Worm (Caenorhabditis elegans) whole organism, L2 larva: ENCODE data around the gene ssp-35.
A peak's percentile ranks its signal among the peaks of the same experiment; 100 is the strongest.

Source experiments
- C34F6.9 ChIP-seq: fragments of 150-350 bp; optimal IDR thresholded peaks from 2 replicates; lab custom pipeline; 2014; ENCODE audit warnings: missing biosample characterization, missing genetic modification characterization
- F13H6.1 ChIP-seq: sonication (generic microtip); optimal IDR thresholded peaks from 2 replicates; lab custom pipeline; 2016; ENCODE audit warnings: missing genetic modification characterization, missing compliant biosample characterization
- Y55F3AM.14 ChIP-seq: fragments of 200-800 bp; sonication (Bioruptor generic); optimal IDR thresholded peaks from 2 replicates; lab custom pipeline; 2018; ENCODE audit warnings: mild to moderate bottlenecking, missing genetic modification characterization, missing compliant biosample characterization
- ZK546.5 ChIP-seq: sonication (generic microtip); optimal IDR thresholded peaks from 2 replicates; lab custom pipeline; 2017; ENCODE audit warnings: missing biosample characterization, missing genetic modification characterization
- alr-1 ChIP-seq: fragments of 150-350 bp; optimal IDR thresholded peaks from 2 replicates; lab custom pipeline; 2014; ENCODE audit warnings: missing biosample characterization, missing genetic modification characterization
- ceh-16 ChIP-seq: fragments of 150-350 bp; optimal IDR thresholded peaks from 2 replicates; lab custom pipeline; 2014; ENCODE audit warnings: missing biosample characterization, missing genetic modification characterization
- ceh-82 ChIP-seq: fragments of 150-350 bp; optimal IDR thresholded peaks from 2 replicates; lab custom pipeline; 2014; ENCODE audit warnings: missing biosample characterization, missing genetic modification characterization
- dmd-4 ChIP-seq: sonication (generic microtip); optimal IDR thresholded peaks from 2 replicates; lab custom pipeline; 2017; ENCODE audit warnings: missing biosample characterization, missing genetic modification characterization
- egl-27 ChIP-seq: sonication (generic microtip); optimal IDR thresholded peaks from 3 replicates; lab custom pipeline; 2017; ENCODE audit warnings: missing biosample characterization, missing genetic modification reagents, missing genetic modification characterization
- elt-1 ChIP-seq: fragments of 150-350 bp; optimal IDR thresholded peaks from 2 replicates; lab custom pipeline; 2014; ENCODE audit warnings: missing biosample characterization, missing genetic modification characterization
- elt-3 ChIP-seq: sonication (generic microtip); optimal IDR thresholded peaks from 2 replicates; lab custom pipeline; 2017; ENCODE audit warnings: missing biosample characterization, missing genetic modification characterization
- fos-1 ChIP-seq: fragments of 150-350 bp; optimal IDR thresholded peaks from 2 replicates; lab custom pipeline; 2014; ENCODE audit warnings: missing biosample characterization, missing genetic modification characterization
- gmeb-1 ChIP-seq: fragments of 150-350 bp; optimal IDR thresholded peaks from 2 replicates; lab custom pipeline; 2014; ENCODE audit warnings: missing biosample characterization, missing genetic modification characterization
- lin-11 ChIP-seq: fragments of 150-350 bp; sonication (generic microtip); optimal IDR thresholded peaks from 2 replicates; lab custom pipeline; 2014; ENCODE audit warnings: missing biosample characterization, missing genetic modification characterization, inconsistent platforms, mixed read lengths
- lin-13 ChIP-seq: fragments of 150-350 bp; optimal IDR thresholded peaks from 2 replicates; lab custom pipeline; 2014; ENCODE audit warnings: missing biosample characterization, missing genetic modification reagents, missing genetic modification characterization
- lsy-2 ChIP-seq, 2 experiments: fragments of 150-350 bp in 1 of 2; sonication (generic microtip) in 1 of 2; optimal IDR thresholded peaks; 2 replicates each; lab custom pipeline; 2014 to 2017; ENCODE audit warnings: missing biosample characterization in 2 of 2, missing genetic modification characterization in 2 of 2
- mdl-1 ChIP-seq, 2 experiments: fragments of 150-350 bp in 1 of 2; sonication (generic microtip) in 1 of 2; optimal IDR thresholded peaks; 2 replicates each; lab custom pipeline; 2017; ENCODE audit warnings: missing biosample characterization in 2 of 2, missing genetic modification characterization in 2 of 2
- nhr-10 ChIP-seq: sonication (generic microtip); optimal IDR thresholded peaks from 2 replicates; lab custom pipeline; 2017; ENCODE audit warnings: missing biosample characterization, missing genetic modification characterization
- nhr-11 ChIP-seq: fragments of 150-350 bp; optimal IDR thresholded peaks from 2 replicates; lab custom pipeline; 2014; ENCODE audit warnings: missing biosample characterization, missing genetic modification characterization
- nhr-129 ChIP-seq: fragments of 150-350 bp; optimal IDR thresholded peaks from 2 replicates; lab custom pipeline; 2014; ENCODE audit warnings: missing biosample characterization, missing genetic modification characterization
- nhr-21 ChIP-seq: fragments of 150-350 bp; optimal IDR thresholded peaks from 2 replicates; lab custom pipeline; 2014; ENCODE audit warnings: missing biosample characterization, missing genetic modification characterization
- nhr-23 ChIP-seq: fragments of 150-350 bp; optimal IDR thresholded peaks from 2 replicates; lab custom pipeline; 2014; ENCODE audit warnings: missing biosample characterization, missing genetic modification reagents, missing genetic modification characterization
- nhr-237 ChIP-seq: fragments of 150-350 bp; optimal IDR thresholded peaks from 2 replicates; lab custom pipeline; 2014; ENCODE audit warnings: missing biosample characterization, missing genetic modification characterization
- nhr-25 ChIP-seq: fragments of 150-350 bp; sonication (generic microtip); optimal IDR thresholded peaks from 3 replicates; lab custom pipeline; 2014; ENCODE audit warnings: missing biosample characterization, missing genetic modification characterization
- nhr-6 ChIP-seq: fragments of 150-350 bp; optimal IDR thresholded peaks from 2 replicates; lab custom pipeline; 2014; ENCODE audit warnings: missing biosample characterization, missing genetic modification characterization
- peb-1 ChIP-seq: fragments of 150-350 bp; optimal IDR thresholded peaks from 2 replicates; lab custom pipeline; 2014; ENCODE audit warnings: missing biosample characterization, missing genetic modification characterization
- sma-3 ChIP-seq: sonication (generic microtip); optimal IDR thresholded peaks from 2 replicates; lab custom pipeline; 2016; ENCODE audit warnings: missing genetic modification reagents, missing genetic modification characterization, missing compliant biosample characterization
- sma-9 ChIP-seq, 2 experiments: fragments of 150-350 bp in 1 of 2; sonication (generic microtip) in 1 of 2; optimal IDR thresholded peaks; 2 replicates each; lab custom pipeline; 2014 to 2016; ENCODE audit warnings: missing genetic modification characterization in 2 of 2, mild to moderate bottlenecking in 1 of 2, missing biosample characterization in 1 of 2, missing compliant biosample characterization in 1 of 2, missing genetic modification reagents in 1 of 2, moderate library complexity in 1 of 2
- unc-55 ChIP-seq: fragments of 150-350 bp; sonication (generic microtip); optimal IDR thresholded peaks from 3 replicates; lab custom pipeline; 2014; ENCODE audit warnings: missing biosample characterization, missing genetic modification reagents, missing genetic modification characterization
- zag-1 ChIP-seq: fragments of 150-350 bp; optimal IDR thresholded peaks from 2 replicates; lab custom pipeline; 2014; ENCODE audit warnings: missing biosample characterization, missing genetic modification characterization
- ztf-1 ChIP-seq: fragments of 200-800 bp; sonication (Bioruptor generic); conservative IDR thresholded peaks from 2 replicates; pipeline ENCODE4 v1.3.6; 2022; ENCODE audit warnings: missing genetic modification characterization, missing compliant biosample characterization
- ztf-11 ChIP-seq: sonication (generic microtip); optimal IDR thresholded peaks from 2 replicates; lab custom pipeline; 2017; ENCODE audit warnings: missing biosample characterization, missing genetic modification characterization
- ztf-4 ChIP-seq: fragments of 150-350 bp; optimal IDR thresholded peaks from 2 replicates; lab custom pipeline; 2014; ENCODE audit warnings: missing biosample characterization, missing genetic modification characterization

The ssp-35 gene

DNA sequence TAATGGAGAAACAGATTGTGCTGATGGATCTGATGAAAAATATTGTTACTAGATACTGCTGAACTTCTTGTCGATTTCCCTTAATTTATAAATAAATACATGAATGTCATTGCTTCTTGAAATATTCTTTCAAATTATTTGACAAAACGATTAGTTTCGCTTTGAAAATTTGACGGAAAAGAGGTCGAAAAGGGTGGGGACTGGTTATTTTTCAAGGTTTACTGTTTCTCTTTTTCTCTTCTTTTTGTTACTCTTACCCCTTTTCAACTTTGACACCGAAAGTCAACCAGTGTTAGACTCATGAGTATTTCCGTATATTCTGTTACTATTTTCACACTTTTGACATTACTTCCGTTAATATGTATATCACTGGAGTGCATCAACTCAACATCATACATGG is 8.3 kb downstream of the ssp-35 start, which contains the start of gene T04H1.12:
Gene T04H1.12, plus strand, starts transcription at position 301 of the 400 bp plus-strand sequence.
- TF ChIP-seq nhr-23 (tag; lab: Kevin White, UChicago) (no peak), fos-1 (tag; lab: Kevin White, UChicago) (no peak), ZK546.5 (tag; lab: Kevin White, UChicago) (no peak), nhr-6 (tag; lab: Kevin White, UChicago) (no peak), ceh-16 (tag; lab: Kevin White, UChicago) (no peak), nhr-237 (no peak)

DNA sequence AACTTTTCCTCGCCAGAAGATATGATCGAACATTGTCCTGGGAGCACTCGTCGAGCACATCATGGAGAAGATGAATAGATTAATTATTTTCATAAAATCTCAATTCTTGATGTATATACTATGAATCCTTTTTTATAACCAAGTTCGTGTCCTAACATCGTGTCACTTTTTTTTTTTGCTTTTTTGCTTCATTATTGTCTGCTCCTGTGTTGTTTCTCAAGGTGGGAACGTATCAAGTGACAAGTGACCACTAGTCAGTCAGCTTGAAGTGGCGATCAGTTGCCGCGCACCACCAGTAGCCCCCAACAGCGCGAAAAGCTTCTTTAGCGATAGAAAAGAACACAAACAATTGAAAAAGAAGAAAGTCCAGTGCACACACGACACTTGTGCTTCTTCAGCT is 11.4 kb downstream of the ssp-35 start, which contains the start of gene lrx-1:
Gene lrx-1, plus strand, starts transcription at position 301 of the 400 bp plus-strand sequence.
- no peak for TF ChIP-seq lin-13 (GFP tag; lab: Kevin White, UChicago)
- TF ChIP-seq nhr-11 (tag; lab: Kevin White, UChicago): no peak
- no peak for TF ChIP-seq zag-1 (tag; lab: Kevin White, UChicago)
- no peak for TF ChIP-seq ztf-1 (GFP tag; lab: Robert Waterston, UW)
- TF ChIP-seq lin-11 (tag; lab: Kevin White, UChicago): no peak
- no peak for TF ChIP-seq nhr-21 (tag; lab: Kevin White, UChicago)
- TF ChIP-seq nhr-237: no peak
- TF ChIP-seq unc-55: no peak
- no peak for TF ChIP-seq sma-3 (GFP tag; lab: Kevin White, UChicago)
- no peak for TF ChIP-seq C34F6.9
- no peak for TF ChIP-seq ztf-11 (tag; lab: Kevin White, UChicago)
- TF ChIP-seq ZK546.5 (tag; lab: Kevin White, UChicago): no peak
- TF ChIP-seq nhr-25 (tag; lab: Kevin White, UChicago): no peak
- no peak for TF ChIP-seq sma-9 (GFP tag; optimal IDR thresholded peaks at IDR 0.05; lab: Kevin White, UChicago)
- TF ChIP-seq sma-9 (tag; optimal IDR thresholded peaks at IDR 0.05; lab: Kevin White, UChicago): no peak
- no peak for TF ChIP-seq gmeb-1
- TF ChIP-seq nhr-10 (tag; lab: Kevin White, UChicago): no peak
- TF ChIP-seq elt-3: no peak

ce11 chrV:12251041-12251440 is 12.6 kb downstream of the ssp-35 start, which contains the start of gene T04H1.5:
Gene T04H1.5, plus strand, starts transcription at chrV:12251341.
- TF ChIP-seq ceh-82 (tag; lab: Kevin White, UChicago) (no peak), sma-3 (GFP tag; lab: Kevin White, UChicago) (no peak), lsy-2 (tag; optimal IDR thresholded peaks at IDR 0.05; lab: Kevin White, UChicago) (no peak), peb-1 (tag; lab: Kevin White, UChicago) (no peak), Y55F3AM.14 (GFP tag; lab: Kevin White, UChicago) (no peak), ztf-11 (tag; lab: Kevin White, UChicago) (no peak), nhr-11 (tag; lab: Kevin White, UChicago) (no peak), ztf-4 (tag; lab: Kevin White, UChicago) (no peak), nhr-25 (tag; lab: Kevin White, UChicago) (no peak), dmd-4 (tag; lab: Kevin White, UChicago) (no peak), ceh-16 (tag; lab: Kevin White, UChicago) (no peak), alr-1 (tag; lab: Kevin White, UChicago) (no peak)

DNA sequence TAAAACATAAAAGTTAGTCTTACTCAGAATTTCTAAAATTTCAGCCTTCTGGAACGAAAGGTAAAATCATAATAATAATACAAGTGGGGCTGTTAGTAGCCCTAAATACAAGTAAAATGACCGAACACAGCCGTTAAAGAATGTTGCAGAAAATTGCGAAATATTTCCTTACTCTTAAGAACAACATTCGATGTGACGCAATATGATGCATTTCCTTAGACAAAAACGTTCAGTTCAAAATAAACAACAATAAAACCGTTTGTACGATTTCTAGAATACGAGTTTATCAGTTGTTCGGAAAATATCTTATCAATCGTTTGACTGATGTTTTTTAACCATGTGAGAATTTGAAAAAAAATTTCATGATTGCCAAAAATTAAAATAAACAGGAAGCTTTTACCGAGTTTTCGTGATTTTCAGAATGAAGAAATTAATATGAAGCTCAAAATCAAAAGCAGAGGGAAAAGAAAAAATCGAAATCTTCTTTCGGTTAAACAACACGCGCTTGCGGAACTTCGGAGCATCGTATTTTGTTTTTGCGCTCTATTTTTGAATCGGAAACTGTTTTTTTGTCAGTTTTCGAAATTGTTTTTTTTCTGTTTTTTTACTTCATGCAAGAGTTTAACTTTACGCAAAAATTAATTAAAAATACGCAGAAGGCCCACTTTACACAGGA is 17.7 kb downstream of the ssp-35 start:
- TF ChIP-seq elt-1 (tag; lab: Kevin White, UChicago) (no peak), gmeb-1 (peak; percentile 13), lin-13 (GFP tag; lab: Kevin White, UChicago) (no peak), nhr-237 (no peak), nhr-129 (tag; lab: Kevin White, UChicago) (peak; percentile 48), dmd-4 (tag; lab: Kevin White, UChicago) (no peak), elt-3 (no peak), mdl-1 (tag; optimal IDR thresholded peaks at IDR 0.05; lab: Kevin White, UChicago) (no peak), C34F6.9 (peak; percentile 34)

DNA sequence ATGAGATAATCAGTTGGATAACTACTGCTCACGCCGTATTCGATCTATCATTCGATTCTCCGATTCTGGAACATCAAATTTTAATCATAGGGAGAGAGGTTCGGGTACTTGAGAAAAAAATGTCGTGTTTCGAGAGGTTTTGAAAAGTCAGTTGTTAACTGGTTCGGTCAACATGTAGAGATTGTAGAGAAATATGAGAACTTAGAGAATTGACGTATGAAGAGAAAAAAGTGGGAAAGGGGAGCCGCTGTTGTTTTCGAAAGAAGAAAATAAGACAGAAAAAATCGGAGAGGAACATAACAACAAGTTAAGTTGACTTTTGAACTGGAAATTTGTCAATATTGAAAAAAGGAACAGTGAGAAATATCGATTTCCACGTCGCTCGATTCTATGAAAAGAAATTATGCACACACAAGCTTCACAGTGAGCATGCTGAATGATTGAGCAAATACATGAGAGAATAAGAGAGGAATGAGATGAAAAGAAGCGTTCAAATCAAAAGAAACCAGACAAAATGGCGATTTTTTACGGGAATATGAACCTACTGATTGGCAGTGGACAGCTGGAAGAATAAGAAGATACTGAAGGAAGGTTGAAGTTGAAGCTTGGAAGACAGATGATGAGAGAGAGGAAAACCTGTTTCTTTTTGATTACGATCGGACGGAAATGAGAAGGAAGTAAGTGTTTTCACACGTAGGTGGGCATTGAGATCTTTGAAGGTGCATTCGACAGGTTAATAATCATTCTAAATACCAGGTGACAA is 18.5 kb downstream of the ssp-35 start, which contains the start of the genes T04H1.13, slfl-5 and rad-50:
Gene T04H1.13, minus strand, starts transcription at position 51 of the 763 bp plus-strand sequence.
Gene slfl-5, minus strand, starts transcription at position 65 of the 763 bp plus-strand sequence.
Gene rad-50, plus strand, starts transcription at position 667 of the 763 bp plus-strand sequence.
- TF ChIP-seq nhr-129 (tag; lab: Kevin White, UChicago) (peak; percentile 32), egl-27 (tag; lab: Kevin White, UChicago) (no peak), F13H6.1 (tag; lab: Kevin White, UChicago) (peak; percentile 33), sma-9 (GFP tag; optimal IDR thresholded peaks at IDR 0.05; lab: Kevin White, UChicago) (peak; percentile 17), sma-9 (tag; optimal IDR thresholded peaks at IDR 0.05; lab: Kevin White, UChicago) (no peak)
